Worm (Caenorhabditis elegans) whole organism, L4/young adult: ENCODE measurements around the gene pah-1.

ENCODE experiments used
- W03F9.2 ChIP-seq: fragments of 150-350 bp; optimal IDR thresholded peaks from 2 replicates; lab custom pipeline; 2014; ENCODE audit warnings: missing biosample characterization, missing genetic modification characterization
- dao-5 ChIP-seq: sonication (generic microtip); optimal IDR thresholded peaks from 2 replicates; lab custom pipeline; 2016; ENCODE audit warnings: missing genotype, missing genetic modification characterization, moderate library complexity, missing compliant biosample characterization
- him-1 ChIP-seq: sonication (generic microtip); optimal IDR thresholded peaks from 2 replicates; lab custom pipeline; 2016; ENCODE audit warnings: missing genotype, missing genetic modification reagents, missing genetic modification characterization, missing compliant biosample characterization

The pah-1 gene

ce11 chrII:8743379-8744173, 23.2 kb downstream of the pah-1 start, which contains the start of gene mak-1:
Gene mak-1, plus strand, starts transcription at chrII:8744071.
- TF ChIP-seq him-1 (tag; lab: Kevin White, UChicago) (no peak), W03F9.2 (tag; lab: Kevin White, UChicago) (no peak), dao-5 (tag; lab: Kevin White, UChicago) (no peak)

ce11 chrII:8742972-8743371, 23.8 kb downstream of the pah-1 start:
- TF ChIP-seq him-1 (tag; lab: Kevin White, UChicago) (no peak), dao-5 (tag; lab: Kevin White, UChicago) (no peak), W03F9.2 (tag; lab: Kevin White, UChicago) (no peak)

ce11 chrII:8742006-8742847, 24.6 kb downstream of the pah-1 start:
- no peak for TF ChIP-seq dao-5 (tag; lab: Kevin White, UChicago)
- TF ChIP-seq W03F9.2 (tag; lab: Kevin White, UChicago): no peak

- TF ChIP-seq dao-5 (tag; lab: Kevin White, UChicago) (no peak), W03F9.2 (tag; lab: Kevin White, UChicago) (no peak), him-1 (tag; lab: Kevin White, UChicago) (no peak)
These were observed 25.5 kb downstream of the pah-1 start for ce11 chrII:8741277-8741676.

ce11 chrII:8740326-8740949, 26.4 kb downstream of the pah-1 start:
- no peak for TF ChIP-seq him-1 (tag; lab: Kevin White, UChicago)
- no peak for TF ChIP-seq dao-5 (tag; lab: Kevin White, UChicago)
- TF ChIP-seq W03F9.2 (tag; lab: Kevin White, UChicago): no peak

ce11 chrII:8738955-8739354, 27.8 kb downstream of the pah-1 start:
- no peak for TF ChIP-seq W03F9.2 (tag; lab: Kevin White, UChicago)
- TF ChIP-seq dao-5 (tag; lab: Kevin White, UChicago): no peak
- TF ChIP-seq him-1 (tag; lab: Kevin White, UChicago): no peak

- TF ChIP-seq W03F9.2 (tag; lab: Kevin White, UChicago) (no peak), him-1 (tag; lab: Kevin White, UChicago) (no peak), dao-5 (tag; lab: Kevin White, UChicago) (no peak)
These were observed 28.6 kb downstream of the pah-1 start for ce11 chrII:8738244-8738643.

- TF ChIP-seq W03F9.2 (tag; lab: Kevin White, UChicago): no peak
- no peak for TF ChIP-seq him-1 (tag; lab: Kevin White, UChicago)
- no peak for TF ChIP-seq dao-5 (tag; lab: Kevin White, UChicago)
These were observed 29.3 kb downstream of the pah-1 start, which contains the start of gene idpb-4 for ce11 chrII:8737456-8737855. Gene idpb-4, minus strand, starts transcription at chrII:8737556.

ce11 chrII:8733627-8734026, 33.2 kb downstream of the pah-1 start:
- no peak for TF ChIP-seq him-1 (tag; lab: Kevin White, UChicago)
- TF ChIP-seq W03F9.2 (tag; lab: Kevin White, UChicago): no peak
- TF ChIP-seq dao-5 (tag; lab: Kevin White, UChicago): no peak

ce11 chrII:8732339-8733100, 34.3 kb downstream of the pah-1 start, which contains the start of gene rol-6:
Gene rol-6, plus strand, starts transcription at chrII:8733050.
- TF ChIP-seq dao-5 (tag; lab: Kevin White, UChicago): no peak

- TF ChIP-seq dao-5 (tag; lab: Kevin White, UChicago): no peak
- TF ChIP-seq W03F9.2 (tag; lab: Kevin White, UChicago): no peak
- TF ChIP-seq him-1 (tag; lab: Kevin White, UChicago): no peak
These were observed 35.0 kb downstream of the pah-1 start for ce11 chrII:8731736-8732229.
